Fruit fly (Drosophila melanogaster) whole organism, embryonic: ENCODE data around the gene CG43090.

ENCODE experiments used
- Aef1 ChIP-seq: fragments of 200-800 bp; sonication (Bioruptor generic); IDR thresholded peaks from 3 replicates; pipeline ENCODE4 v1.3.6; 2022; ENCODE audit warnings: missing biosample characterization, missing genetic modification characterization
- B-H1 ChIP-seq: fragments of 200-800 bp; sonication (Bioruptor generic); IDR thresholded peaks from 3 replicates; pipeline ENCODE4 v1.3.6; 2022; ENCODE audit warnings: missing biosample characterization, missing genetic modification characterization
- Bdp1 ChIP-seq: fragments of 200-800 bp; sonication (Bioruptor generic); optimal IDR thresholded peaks from 3 replicates; lab custom pipeline; 2016; ENCODE audit warnings: missing biosample characterization, missing genetic modification characterization
- Bteb2 ChIP-seq: fragments of 200-800 bp; sonication (Bioruptor generic); optimal IDR thresholded peaks from 2 replicates; lab custom pipeline; 2016; ENCODE audit warnings: missing biosample characterization, missing genetic modification characterization
- CG10267 ChIP-seq: fragments of 200-800 bp; sonication (Bioruptor generic); optimal IDR thresholded peaks from 2 replicates; lab custom pipeline; 2018; ENCODE audit warnings: missing biosample characterization, mild to moderate bottlenecking, missing genetic modification characterization, moderate library complexity
- CG11560 ChIP-seq: fragments of 200-800 bp; sonication (Bioruptor generic); IDR thresholded peaks from 3 replicates; pipeline ENCODE4 v1.3.6; 2022; ENCODE audit warnings: missing biosample characterization, missing genetic modification characterization
- CG11723 ChIP-seq: fragments of 200-800 bp; sonication (Bioruptor generic); optimal IDR thresholded peaks from 2 replicates; lab custom pipeline; 2017; ENCODE audit warnings: missing biosample characterization, mild to moderate bottlenecking, missing genetic modification characterization
- CG16863 ChIP-seq: fragments of 200-800 bp; sonication (Bioruptor generic); optimal IDR thresholded peaks from 3 replicates; lab custom pipeline; 2016; ENCODE audit warnings: missing biosample characterization, missing genetic modification characterization
- CG18764 ChIP-seq: fragments of 200-800 bp; sonication (Bioruptor generic); optimal IDR thresholded peaks from 3 replicates; lab custom pipeline; 2016; ENCODE audit warnings: missing biosample characterization, missing genetic modification characterization
- CG2678 ChIP-seq: fragments of 200-800 bp; sonication (Bioruptor generic); optimal IDR thresholded peaks from 3 replicates; lab custom pipeline; 2019; ENCODE audit warnings: missing biosample characterization, mild to moderate bottlenecking, missing genetic modification characterization, moderate library complexity
- CG31224 ChIP-seq: fragments of 200-800 bp; sonication (Bioruptor generic); IDR thresholded peaks from 2 replicates; pipeline ENCODE4 v1.3.6; 2022; ENCODE audit warnings: missing biosample characterization, missing genetic modification characterization
- CG34422 ChIP-seq: fragments of 200-800 bp; sonication (Bioruptor generic); IDR thresholded peaks from 3 replicates; pipeline ENCODE4 v1.3.6; 2022; ENCODE audit warnings: missing biosample characterization, missing genetic modification characterization
- CG4730 ChIP-seq: fragments of 200-800 bp; sonication (Bioruptor generic); IDR thresholded peaks from 2 replicates; pipeline ENCODE4 v1.3.6; 2022; ENCODE audit warnings: missing biosample characterization, missing genetic modification characterization
- CG7745 ChIP-seq: fragments of 200-800 bp; sonication (Bioruptor generic); optimal IDR thresholded peaks from 2 replicates; lab custom pipeline; 2018; ENCODE audit warnings: missing biosample characterization, mild to moderate bottlenecking, missing genetic modification characterization, moderate library complexity
- CG8388 ChIP-seq: fragments of 200-800 bp; sonication (Bioruptor generic); optimal IDR thresholded peaks from 2 replicates; lab custom pipeline; 2019; ENCODE audit warnings: missing biosample characterization, mild to moderate bottlenecking, missing genetic modification characterization, moderate library complexity
- CG9609 ChIP-seq: fragments of 200-800 bp; sonication (Bioruptor generic); optimal IDR thresholded peaks from 3 replicates; lab custom pipeline; 2016; ENCODE audit warnings: missing biosample characterization, missing genetic modification characterization
- CG9876 ChIP-seq: fragments of 200-800 bp; sonication (Bioruptor generic); optimal IDR thresholded peaks from 2 replicates; lab custom pipeline; 2016; ENCODE audit warnings: missing biosample characterization, missing genetic modification characterization
- CHES-1-like ChIP-seq: fragments of 200-800 bp; sonication (Bioruptor generic); optimal IDR thresholded peaks from 2 replicates; lab custom pipeline; 2016; ENCODE audit warnings: missing biosample characterization, missing genetic modification characterization
- Chrac-16 ChIP-seq: fragments of 200-800 bp; sonication (Bioruptor generic); optimal IDR thresholded peaks from 3 replicates; lab custom pipeline; 2016; ENCODE audit warnings: missing biosample characterization, missing genetic modification characterization
- Dek ChIP-seq: fragments of 200-800 bp; sonication (Bioruptor generic); optimal IDR thresholded peaks from 3 replicates; lab custom pipeline; 2019; ENCODE audit warnings: missing biosample characterization, mild to moderate bottlenecking, missing genetic modification characterization, moderate library complexity
- Doc2 ChIP-seq: fragments of 200-800 bp; sonication (Bioruptor generic); IDR thresholded peaks from 2 replicates; pipeline ENCODE4 v1.3.6; 2022; ENCODE audit warnings: missing biosample characterization, missing genetic modification characterization
- Fer2 ChIP-seq: fragments of 200-800 bp; sonication (Bioruptor generic); optimal IDR thresholded peaks from 2 replicates; lab custom pipeline; 2018; ENCODE audit warnings: missing biosample characterization, mild to moderate bottlenecking, missing genetic modification characterization, moderate library complexity
- HLH54F ChIP-seq: fragments of 200-800 bp; sonication (Bioruptor generic); optimal IDR thresholded peaks from 3 replicates; lab custom pipeline; 2016; ENCODE audit warnings: missing biosample characterization, missing genetic modification characterization
- Hsf ChIP-seq: fragments of 200-800 bp; sonication (Bioruptor generic); optimal IDR thresholded peaks from 3 replicates; lab custom pipeline; 2016; ENCODE audit warnings: missing biosample characterization, missing genetic modification characterization
- MESR4 ChIP-seq: fragments of 200-800 bp; sonication (Bioruptor generic); optimal IDR thresholded peaks from 2 replicates; lab custom pipeline; 2018; ENCODE audit warnings: missing biosample characterization, mild to moderate bottlenecking, missing genetic modification characterization, moderate library complexity
- Ptx1 ChIP-seq: fragments of 200-800 bp; sonication (Bioruptor generic); IDR thresholded peaks from 2 replicates; pipeline ENCODE4 v1.3.6; 2022; ENCODE audit warnings: missing biosample characterization, missing genetic modification characterization
- Scr ChIP-seq: fragments of 200-800 bp; sonication (Bioruptor generic); IDR thresholded peaks from 2 replicates; pipeline ENCODE4 v1.3.6; 2022; ENCODE audit warnings: missing biosample characterization, missing genetic modification characterization; ENCODE audit not compliant: partially characterized antibody
- Sin3A ChIP-seq: fragments of >200 bp; optimal IDR thresholded peaks from 2 replicates; lab custom pipeline; 2018
- Six4 ChIP-seq: fragments of 200-800 bp; sonication (Bioruptor generic); optimal IDR thresholded peaks from 2 replicates; lab custom pipeline; 2016; ENCODE audit warnings: missing biosample characterization, missing genetic modification characterization
- Tbp ChIP-seq: fragments of >200 bp; optimal IDR thresholded peaks from 2 replicates; lab custom pipeline; 2018; ENCODE audit warnings: missing biosample characterization, missing genetic modification characterization
- al ChIP-seq: fragments of 200-800 bp; sonication (Bioruptor generic); IDR thresholded peaks from 2 replicates; pipeline ENCODE4 v1.3.6; 2022; ENCODE audit warnings: missing biosample characterization, missing genetic modification characterization
- cas ChIP-seq: fragments of 200-800 bp; sonication (Bioruptor generic); IDR thresholded peaks from 2 replicates; pipeline ENCODE4 v1.3.6; 2022; ENCODE audit warnings: missing biosample characterization, missing genetic modification characterization
- crc ChIP-seq: fragments of 200-800 bp; sonication (Bioruptor generic); optimal IDR thresholded peaks from 2 replicates; lab custom pipeline; 2016; ENCODE audit warnings: missing biosample characterization, missing genetic modification characterization
- crol ChIP-seq: fragments of 200-800 bp; sonication (Bioruptor generic); IDR thresholded peaks from 2 replicates; pipeline ENCODE4 v1.3.6; 2022; ENCODE audit warnings: missing biosample characterization, missing genetic modification characterization
- cwo ChIP-seq: fragments of 200-800 bp; sonication (Bioruptor generic); optimal IDR thresholded peaks from 3 replicates; lab custom pipeline; 2017; ENCODE audit warnings: missing biosample characterization, missing genetic modification characterization, mild to moderate bottlenecking, moderate library complexity, missing genetic modification reagents
- dati ChIP-seq: fragments of 200-800 bp; sonication (Bioruptor generic); IDR thresholded peaks from 2 replicates; pipeline ENCODE4 v1.3.6; 2022; ENCODE audit warnings: missing biosample characterization, missing genetic modification characterization
- exex ChIP-seq: fragments of 200-800 bp; sonication (Bioruptor generic); optimal IDR thresholded peaks from 4 replicates; lab custom pipeline; 2018; ENCODE audit warnings: missing biosample characterization, mild to moderate bottlenecking, missing genetic modification characterization, moderate library complexity
- fd96Cb ChIP-seq: fragments of 200-800 bp; sonication (Bioruptor generic); optimal IDR thresholded peaks from 2 replicates; lab custom pipeline; 2018; ENCODE audit warnings: missing biosample characterization, mild to moderate bottlenecking, missing genetic modification characterization, moderate library complexity
- hth ChIP-seq: fragments of >200 bp; optimal IDR thresholded peaks from 2 replicates; lab custom pipeline; 2017; ENCODE audit warnings: inconsistent platforms
- lab ChIP-seq: fragments of 200-800 bp; sonication (Bioruptor generic); optimal IDR thresholded peaks from 3 replicates; lab custom pipeline; 2017; ENCODE audit warnings: missing biosample characterization, missing genetic modification characterization, mild to moderate bottlenecking, moderate library complexity, missing genetic modification reagents
- onecut ChIP-seq: fragments of 200-800 bp; sonication (Bioruptor generic); IDR thresholded peaks from 2 replicates; pipeline ENCODE4 v1.3.6; 2022; ENCODE audit warnings: missing biosample characterization, missing genetic modification characterization
- sens-2 ChIP-seq: fragments of 200-800 bp; sonication (Bioruptor generic); IDR thresholded peaks from 2 replicates; pipeline ENCODE4 v1.3.6; 2022; ENCODE audit warnings: missing biosample characterization, missing genetic modification characterization
- shn ChIP-seq: fragments of 200-800 bp; sonication (Bioruptor generic); optimal IDR thresholded peaks from 3 replicates; lab custom pipeline; 2016; ENCODE audit warnings: missing biosample characterization, missing genetic modification characterization
- slp2 ChIP-seq: fragments of 200-800 bp; sonication (Bioruptor generic); optimal IDR thresholded peaks from 2 replicates; lab custom pipeline; 2016; ENCODE audit warnings: missing biosample characterization, missing genetic modification characterization
- sug ChIP-seq: fragments of 200-800 bp; optimal IDR thresholded peaks from 2 replicates; lab custom pipeline; 2019; ENCODE audit warnings: missing biosample characterization, mild to moderate bottlenecking, missing genetic modification characterization, moderate library complexity
- tio ChIP-seq: fragments of 200-800 bp; sonication (Bioruptor generic); optimal IDR thresholded peaks from 2 replicates; lab custom pipeline; 2017; ENCODE audit warnings: missing biosample characterization, missing genetic modification characterization, inconsistent platforms
- tup ChIP-seq: fragments of 200-800 bp; sonication (Bioruptor generic); optimal IDR thresholded peaks from 2 replicates; lab custom pipeline; 2016; ENCODE audit warnings: missing biosample characterization, mild to moderate bottlenecking, missing genetic modification characterization, moderate library complexity
- tx ChIP-seq: fragments of 200-800 bp; sonication (Bioruptor generic); optimal IDR thresholded peaks from 2 replicates; lab custom pipeline; 2016; ENCODE audit warnings: missing biosample characterization, missing genetic modification characterization
- zfh1 ChIP-seq: fragments of 200-800 bp; sonication (Bioruptor generic); IDR thresholded peaks from 3 replicates; pipeline ENCODE4 v1.3.6; 2022; ENCODE audit warnings: missing biosample characterization, missing genetic modification characterization

The CG43090 gene

dm6 chrX:6196339-6196738, 3.4 kb downstream of the CG43090 start, which contains the start of gene CG32750:
CG32750 (minus strand) TSS chrX:6196439.
- no peak for TF ChIP-seq CG11560 (tag; lab: Robert Waterston, UW)
- TF ChIP-seq cwo (GFP tag; lab: Kevin White, UChicago), result peak; percentile 22
- TF ChIP-seq exex (tag; lab: Kevin White, UChicago), result peak; percentile 16
- TF ChIP-seq crol (GFP tag; lab: Robert Waterston, UW), result no peak

dm6 chrX:6193183-6193810, 6.4 kb downstream of the CG43090 start:
- TF ChIP-seq CHES-1-like, result no peak
- TF ChIP-seq CG7745 (tag; lab: Kevin White, UChicago), result no peak
- TF ChIP-seq CG34422 (GFP tag; lab: Robert Waterston, UW), result peak; percentile 89
- TF ChIP-seq fd96Cb (tag; lab: Kevin White, UChicago), result peak; percentile 77
- TF ChIP-seq Doc2 (GFP tag; lab: Robert Waterston, UW), result peak; percentile 51; the same call in 1 of the 2 replicates
- TF ChIP-seq CG9609 (GFP tag; lab: Kevin White, UChicago), result no peak
- peak; percentile 88 for TF ChIP-seq Dek (tag; lab: Kevin White, UChicago)
- TF ChIP-seq zfh1, result peak; percentile 91
- peak; percentile 57; the same call in 1 of the 2 replicates for TF ChIP-seq sens-2 (GFP tag; lab: Robert Waterston, UW)
- TF ChIP-seq tup (GFP tag; lab: Kevin White, UChicago), result peak; percentile 43
- peak; percentile 89 for TF ChIP-seq CG2678
- peak; percentile 52; the same call in 1 of the 2 replicates for TF ChIP-seq dati (GFP tag; lab: Robert Waterston, UW)
- no peak for TF ChIP-seq slp2 (GFP tag; lab: Kevin White, UChicago)
- peak; percentile 27 for TF ChIP-seq HLH54F
- peak; percentile 81 for TF ChIP-seq al (GFP tag; lab: Robert Waterston, UW)
- peak; percentile 66 for TF ChIP-seq onecut (GFP tag; lab: Robert Waterston, UW)
- peak; percentile 95 for TF ChIP-seq Ptx1
- peak; percentile 48 for TF ChIP-seq Chrac-16
- TF ChIP-seq tx, result no peak
- no peak for TF ChIP-seq MESR4 (GFP tag; lab: Kevin White, UChicago)
- no peak for TF ChIP-seq Tbp (GFP tag; lab: Kevin White, UChicago)
- TF ChIP-seq shn, result no peak
- peak; percentile 80 for TF ChIP-seq cwo (GFP tag; lab: Kevin White, UChicago)
- no peak for TF ChIP-seq CG16863 (GFP tag; lab: Kevin White, UChicago)
- TF ChIP-seq crc (GFP tag; lab: Kevin White, UChicago), result no peak
- TF ChIP-seq sug (tag; lab: Kevin White, UChicago), result peak; percentile 71
- peak; percentile 74 for TF ChIP-seq CG8388 (GFP tag; lab: Kevin White, UChicago)
- peak; percentile 54 for TF ChIP-seq CG10267 (tag; lab: Kevin White, UChicago)
- peak; percentile 74 for TF ChIP-seq B-H1
- TF ChIP-seq Scr (GFP tag; lab: Robert Waterston, UW), result no peak
- no peak for TF ChIP-seq Sin3A (lab: Kevin White, UChicago)
- no peak for TF ChIP-seq CG9876 (GFP tag; lab: Kevin White, UChicago)
- peak; percentile 68 for TF ChIP-seq Fer2 (tag; lab: Kevin White, UChicago)
- no peak for TF ChIP-seq CG18764 (GFP tag; lab: Kevin White, UChicago)
- TF ChIP-seq Bdp1, result peak; percentile 5
- peak; percentile 94 for TF ChIP-seq lab
- peak; percentile 34 for TF ChIP-seq CG11723
- TF ChIP-seq Aef1 (GFP tag; lab: Robert Waterston, UW), result peak; percentile 85
- TF ChIP-seq Hsf (GFP tag; lab: Kevin White, UChicago), result peak; percentile 48
- TF ChIP-seq Six4, result peak; percentile 29
- peak; percentile 59 for TF ChIP-seq tio (GFP tag; lab: Kevin White, UChicago)
- peak; percentile 76 for TF ChIP-seq cas (GFP tag; lab: Robert Waterston, UW)
- no peak for TF ChIP-seq hth (lab: Kevin White, UChicago)
- peak; percentile 28 for TF ChIP-seq Bteb2
- peak; percentile 81 for TF ChIP-seq CG4730 (GFP tag; lab: Robert Waterston, UW)
- TF ChIP-seq CG31224, result peak; percentile 73
